Fruit fly (Drosophila melanogaster) whole organism, embryonic: ENCODE results near the gene CG42554.

Experiments used
- Ada2b ChIP-seq: fragments of 200-800 bp; sonication (Bioruptor generic); IDR thresholded peaks from 2 replicates; pipeline ENCODE4 v1.3.6; 2022; ENCODE audit warnings: missing biosample characterization, missing genetic modification characterization
- Blimp-1 ChIP-seq: fragments of 200-800 bp; sonication (Bioruptor generic); optimal IDR thresholded peaks from 3 replicates; lab custom pipeline; 2018; ENCODE audit warnings: missing biosample characterization, missing genetic modification characterization, mild to moderate bottlenecking, moderate library complexity, missing genetic modification reagents
- CG10979 ChIP-seq: fragments of 200-800 bp; sonication (Bioruptor generic); optimal IDR thresholded peaks from 2 replicates; lab custom pipeline; 2018; ENCODE audit warnings: missing biosample characterization, mild to moderate bottlenecking, missing genetic modification characterization, moderate library complexity
- CG11085 ChIP-seq: fragments of 200-800 bp; sonication (Bioruptor generic); IDR thresholded peaks from 2 replicates; pipeline ENCODE4 v1.3.6; 2022; ENCODE audit warnings: missing biosample characterization, missing genetic modification characterization
- CG11560 ChIP-seq: fragments of 200-800 bp; sonication (Bioruptor generic); IDR thresholded peaks from 3 replicates; pipeline ENCODE4 v1.3.6; 2022; ENCODE audit warnings: missing biosample characterization, missing genetic modification characterization
- CG12219 ChIP-seq: fragments of 200-800 bp; sonication (Bioruptor generic); optimal IDR thresholded peaks from 3 replicates; lab custom pipeline; 2018; ENCODE audit warnings: missing biosample characterization, mild to moderate bottlenecking, missing genetic modification characterization
- CG12236 ChIP-seq: fragments of 200-800 bp; sonication (Bioruptor generic); optimal IDR thresholded peaks from 2 replicates; lab custom pipeline; 2016; ENCODE audit warnings: missing biosample characterization, missing genetic modification characterization
- CG12299 ChIP-seq: fragments of 200-800 bp; sonication (Bioruptor generic); optimal IDR thresholded peaks from 2 replicates; lab custom pipeline; 2018; ENCODE audit warnings: missing biosample characterization, mild to moderate bottlenecking, missing genetic modification characterization
- CG12942 ChIP-seq: fragments of 200-800 bp; sonication (Bioruptor generic); optimal IDR thresholded peaks from 3 replicates; lab custom pipeline; 2016; ENCODE audit warnings: missing biosample characterization, missing genetic modification characterization
- CG13775 ChIP-seq: fragments of 200-800 bp; sonication (Bioruptor generic); optimal IDR thresholded peaks from 3 replicates; lab custom pipeline; 2017; ENCODE audit warnings: missing biosample characterization, mild to moderate bottlenecking, missing genetic modification characterization
- CG14050 ChIP-seq: fragments of 200-800 bp; sonication (Bioruptor generic); IDR thresholded peaks from 3 replicates; pipeline ENCODE4 v1.3.6; 2022; ENCODE audit warnings: missing biosample characterization, missing genetic modification characterization
- CG15073 ChIP-seq: fragments of 200-800 bp; sonication (Bioruptor generic); optimal IDR thresholded peaks from 2 replicates; lab custom pipeline; 2016; ENCODE audit warnings: missing biosample characterization, missing genetic modification characterization
- CG1529 ChIP-seq: fragments of 200-800 bp; sonication (Bioruptor generic); optimal IDR thresholded peaks from 3 replicates; lab custom pipeline; 2018; ENCODE audit warnings: missing biosample characterization, missing genetic modification characterization
- CG17186 ChIP-seq: fragments of 200-800 bp; sonication (Bioruptor generic); optimal IDR thresholded peaks from 3 replicates; lab custom pipeline; 2017; ENCODE audit warnings: missing biosample characterization, missing genetic modification reagents, missing genetic modification characterization
- CG18476 ChIP-seq: fragments of 200-800 bp; sonication (Bioruptor generic); optimal IDR thresholded peaks from 2 replicates; lab custom pipeline; 2016; ENCODE audit warnings: missing biosample characterization, mild to moderate bottlenecking, missing genetic modification characterization
- CG2120 ChIP-seq: fragments of 200-800 bp; sonication (Bioruptor generic); optimal IDR thresholded peaks from 3 replicates; lab custom pipeline; 2016; ENCODE audit warnings: missing biosample characterization, missing genetic modification characterization
- CG2678 ChIP-seq: fragments of 200-800 bp; sonication (Bioruptor generic); optimal IDR thresholded peaks from 3 replicates; lab custom pipeline; 2019; ENCODE audit warnings: missing biosample characterization, mild to moderate bottlenecking, missing genetic modification characterization, moderate library complexity
- CG30431 ChIP-seq: fragments of 200-800 bp; sonication (Bioruptor generic); optimal IDR thresholded peaks from 2 replicates; lab custom pipeline; 2017; ENCODE audit warnings: missing biosample characterization, missing genetic modification characterization
- CG3281 ChIP-seq: fragments of 200-800 bp; sonication (Bioruptor generic); optimal IDR thresholded peaks from 3 replicates; lab custom pipeline; 2017; ENCODE audit warnings: missing biosample characterization, mild to moderate bottlenecking, missing genetic modification characterization
- CG5953 ChIP-seq: fragments of 200-800 bp; sonication (Bioruptor generic); IDR thresholded peaks from 2 replicates; pipeline ENCODE4 v1.3.6; 2022; ENCODE audit warnings: missing biosample characterization, missing genetic modification characterization
- CG7271 ChIP-seq: fragments of 200-800 bp; sonication (Bioruptor generic); optimal IDR thresholded peaks from 2 replicates; lab custom pipeline; 2018; ENCODE audit warnings: missing biosample characterization, mild to moderate bottlenecking, missing genetic modification characterization, moderate library complexity
- Dp ChIP-seq: fragments of 200-800 bp; sonication (Bioruptor generic); optimal IDR thresholded peaks from 2 replicates; lab custom pipeline; 2018; ENCODE audit warnings: missing biosample characterization, mild to moderate bottlenecking, missing genetic modification characterization, moderate library complexity
- E2f1 ChIP-seq: fragments of 200-800 bp; sonication (Bioruptor generic); IDR thresholded peaks from 2 replicates; pipeline ENCODE4 v1.3.6; 2022; ENCODE audit warnings: missing biosample characterization, missing genetic modification characterization
- Ets97D ChIP-seq: fragments of 200-800 bp; sonication (Bioruptor generic); optimal IDR thresholded peaks from 3 replicates; lab custom pipeline; 2016; ENCODE audit warnings: missing biosample characterization, missing genetic modification characterization
- Fer1 ChIP-seq: fragments of 200-800 bp; sonication (Bioruptor generic); optimal IDR thresholded peaks from 2 replicates; lab custom pipeline; 2017; ENCODE audit warnings: missing biosample characterization, mild to moderate bottlenecking, missing genetic modification characterization
- NC2α ChIP-seq: fragments of 200-800 bp; sonication (Bioruptor generic); optimal IDR thresholded peaks from 2 replicates; lab custom pipeline; 2016; ENCODE audit warnings: missing biosample characterization, missing genetic modification characterization
- Nf-YC ChIP-seq: fragments of 200-800 bp; optimal IDR thresholded peaks from 3 replicates; lab custom pipeline; 2019; ENCODE audit warnings: missing biosample characterization, mild to moderate bottlenecking, missing genetic modification characterization, moderate library complexity
- Sry-δ ChIP-seq: fragments of 200-800 bp; sonication (Bioruptor generic); optimal IDR thresholded peaks from 2 replicates; lab custom pipeline; 2016; ENCODE audit warnings: missing biosample characterization, missing genetic modification characterization
- bbx ChIP-seq: fragments of 200-800 bp; sonication (Bioruptor generic); IDR thresholded peaks from 2 replicates; pipeline ENCODE4 v1.3.6; 2022; ENCODE audit warnings: missing biosample characterization, missing genetic modification characterization; ENCODE audit not compliant: partially characterized antibody
- cas ChIP-seq: fragments of 200-800 bp; sonication (Bioruptor generic); IDR thresholded peaks from 2 replicates; pipeline ENCODE4 v1.3.6; 2022; ENCODE audit warnings: missing biosample characterization, missing genetic modification characterization
- chn ChIP-seq: fragments of 200-800 bp; sonication (Bioruptor generic); optimal IDR thresholded peaks from 2 replicates; lab custom pipeline; 2016; ENCODE audit warnings: missing biosample characterization, missing genetic modification characterization
- dati ChIP-seq: fragments of 200-800 bp; sonication (Bioruptor generic); IDR thresholded peaks from 2 replicates; pipeline ENCODE4 v1.3.6; 2022; ENCODE audit warnings: missing biosample characterization, missing genetic modification characterization
- dm ChIP-seq: fragments of 200-800 bp; sonication (Bioruptor generic); optimal IDR thresholded peaks from 3 replicates; lab custom pipeline; 2016; ENCODE audit warnings: missing biosample characterization, missing genetic modification characterization
- eve ChIP-seq, 2 experiments: fragments of >200 bp; optimal IDR thresholded peaks; 2 replicates each; lab custom pipeline; 2017; ENCODE audit warnings: missing biosample characterization in 2 of 2, missing genetic modification characterization in 2 of 2
- fd64A ChIP-seq: fragments of 200-800 bp; sonication (Bioruptor generic); optimal IDR thresholded peaks from 3 replicates; lab custom pipeline; 2018; ENCODE audit warnings: missing biosample characterization, mild to moderate bottlenecking, missing genetic modification characterization
- fd96Cb ChIP-seq: fragments of 200-800 bp; sonication (Bioruptor generic); optimal IDR thresholded peaks from 2 replicates; lab custom pipeline; 2018; ENCODE audit warnings: missing biosample characterization, mild to moderate bottlenecking, missing genetic modification characterization, moderate library complexity
- gsb ChIP-seq: fragments of 200-800 bp; sonication (Bioruptor generic); IDR thresholded peaks from 2 replicates; pipeline ENCODE4 v1.3.6; 2022; ENCODE audit warnings: missing biosample characterization, missing genetic modification characterization
- insv ChIP-seq, 2 experiments: fragments of 200-800 bp; sonication (Bioruptor generic); optimal IDR thresholded peaks; 3 replicates each; lab custom pipeline; 2016 to 2018; ENCODE audit warnings: missing biosample characterization in 2 of 2, missing genetic modification characterization in 2 of 2
- mirr ChIP-seq: fragments of 200-800 bp; sonication (Bioruptor generic); optimal IDR thresholded peaks from 3 replicates; lab custom pipeline; 2018; ENCODE audit warnings: missing biosample characterization, mild to moderate bottlenecking, missing genetic modification characterization
- nmo ChIP-seq: fragments of 200-800 bp; sonication (Bioruptor generic); optimal IDR thresholded peaks from 2 replicates; lab custom pipeline; 2018; ENCODE audit warnings: missing biosample characterization, mild to moderate bottlenecking, missing genetic modification characterization, moderate library complexity
- onecut ChIP-seq: fragments of 200-800 bp; sonication (Bioruptor generic); IDR thresholded peaks from 2 replicates; pipeline ENCODE4 v1.3.6; 2022; ENCODE audit warnings: missing biosample characterization, missing genetic modification characterization
- org-1 ChIP-seq: fragments of 200-800 bp; sonication (Bioruptor generic); optimal IDR thresholded peaks from 2 replicates; lab custom pipeline; 2017; ENCODE audit warnings: missing biosample characterization, missing genetic modification characterization
- pho ChIP-seq: fragments of 200-800 bp; sonication (Bioruptor generic); optimal IDR thresholded peaks from 2 replicates; lab custom pipeline; 2016; ENCODE audit warnings: missing biosample characterization, missing genetic modification characterization
- slp2 ChIP-seq: fragments of 200-800 bp; sonication (Bioruptor generic); optimal IDR thresholded peaks from 2 replicates; lab custom pipeline; 2016; ENCODE audit warnings: missing biosample characterization, missing genetic modification characterization
- sna ChIP-seq: fragments of 200-800 bp; sonication (Bioruptor generic); IDR thresholded peaks from 2 replicates; pipeline ENCODE4 v1.3.6; 2022; ENCODE audit warnings: missing biosample characterization, missing genetic modification characterization; ENCODE audit not compliant: partially characterized antibody
- sqz ChIP-seq: fragments of 200-800 bp; sonication (Bioruptor generic); optimal IDR thresholded peaks from 3 replicates; lab custom pipeline; 2018; ENCODE audit warnings: missing biosample characterization, mild to moderate bottlenecking, missing genetic modification characterization
- stwl ChIP-seq: fragments of 200-800 bp; sonication (Bioruptor generic); optimal IDR thresholded peaks from 3 replicates; lab custom pipeline; 2018; ENCODE audit warnings: missing biosample characterization, mild to moderate bottlenecking, missing genetic modification characterization, moderate library complexity
- tap ChIP-seq: fragments of 200-800 bp; optimal IDR thresholded peaks from 3 replicates; lab custom pipeline; 2019; ENCODE audit warnings: missing biosample characterization, mild to moderate bottlenecking, missing genetic modification characterization, moderate library complexity
- twi ChIP-seq: fragments of 200-800 bp; optimal IDR thresholded peaks from 2 replicates; lab custom pipeline; 2019; ENCODE audit warnings: missing biosample characterization, mild to moderate bottlenecking, missing genetic modification characterization, moderate library complexity
- usp ChIP-seq: fragments of >200 bp; optimal IDR thresholded peaks from 2 replicates; lab custom pipeline; 2017; ENCODE audit warnings: missing biosample characterization, missing genetic modification characterization
- vfl ChIP-seq: fragments of 200-800 bp; sonication (Bioruptor generic); optimal IDR thresholded peaks from 2 replicates; lab custom pipeline; 2016; ENCODE audit warnings: missing biosample characterization, missing genetic modification characterization
- vvl ChIP-seq: fragments of 200-800 bp; sonication (Bioruptor generic); IDR thresholded peaks from 2 replicates; pipeline ENCODE4 v1.3.6; 2022; ENCODE audit warnings: missing biosample characterization, missing genetic modification characterization
- yki ChIP-seq: fragments of >200 bp; optimal IDR thresholded peaks from 3 replicates; lab custom pipeline; 2018

The CG42554 gene

DNA sequence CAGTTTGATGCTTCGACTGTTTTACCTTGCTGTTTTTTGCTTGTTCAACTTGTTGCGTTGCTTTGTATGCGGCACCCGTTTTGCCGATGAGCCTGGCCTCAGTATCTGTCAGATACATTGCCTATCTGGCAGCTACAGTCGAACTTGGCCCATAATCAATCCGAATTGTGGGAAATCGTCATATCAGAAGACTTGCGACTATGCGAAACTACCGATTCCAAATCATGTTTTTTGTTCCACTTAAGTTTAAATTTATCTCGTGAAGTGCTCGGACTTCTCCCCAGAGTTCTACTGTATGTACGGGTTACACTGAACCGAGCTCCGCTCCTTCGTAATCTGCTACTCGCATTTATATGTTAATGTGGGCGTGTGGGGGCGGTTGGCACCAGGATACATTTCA is 48.8 kb downstream of the CG42554 start (continued):
- no peak for TF ChIP-seq yki (lab: Kevin White, UChicago)
- TF ChIP-seq CG2678 (tag; lab: Kevin White, UChicago), result peak; percentile 27
- TF ChIP-seq CG3281 (GFP tag; lab: Kevin White, UChicago), result peak; percentile 15
- no peak for TF ChIP-seq fd64A (GFP tag; lab: Kevin White, UChicago)
- no peak for TF ChIP-seq Sry-δ (GFP tag; lab: Kevin White, UChicago)
- no peak for TF ChIP-seq Blimp-1 (GFP tag; lab: Kevin White, UChicago)
- no peak for TF ChIP-seq E2f1 (GFP tag; lab: Robert Waterston, UW)
- no peak for TF ChIP-seq CG12299 (tag; lab: Kevin White, UChicago)
- no peak for TF ChIP-seq CG11560 (tag; lab: Robert Waterston, UW)
- TF ChIP-seq gsb (GFP tag; lab: Robert Waterston, UW), result no peak
- TF ChIP-seq sna (GFP tag; lab: Robert Waterston, UW), result no peak
- TF ChIP-seq bbx (GFP tag; lab: Robert Waterston, UW), result no peak
- no peak for TF ChIP-seq CG12219 (GFP tag; lab: Kevin White, UChicago)
- TF ChIP-seq Fer1, result no peak
- TF ChIP-seq eve (GFP tag; optimal IDR thresholded peaks at IDR 0.05; lab: Kevin White, UChicago), result no peak
- peak; percentile 30; the same call in 1 of the 2 replicates for TF ChIP-seq vvl (GFP tag; lab: Robert Waterston, UW)
- TF ChIP-seq dati (GFP tag; lab: Robert Waterston, UW), result no peak
- no peak for TF ChIP-seq CG7271 (tag; lab: Kevin White, UChicago)
- TF ChIP-seq nmo (GFP tag; lab: Kevin White, UChicago), result no peak
- TF ChIP-seq Dp (GFP tag; lab: Kevin White, UChicago), result no peak
- TF ChIP-seq CG13775 (GFP tag; lab: Kevin White, UChicago), result no peak
- no peak for TF ChIP-seq stwl
- TF ChIP-seq CG12942, result no peak
- TF ChIP-seq onecut, result no peak
- TF ChIP-seq cas, result no peak
- TF ChIP-seq CG5953 (GFP tag; lab: Robert Waterston, UW), result no peak
- no peak for TF ChIP-seq fd96Cb (tag; lab: Kevin White, UChicago)
- TF ChIP-seq Ada2b (GFP tag; lab: Robert Waterston, UW), result no peak
- TF ChIP-seq tap (tag; lab: Kevin White, UChicago), result no peak
- no peak for TF ChIP-seq CG18476 (GFP tag; lab: Kevin White, UChicago)
- no peak for TF ChIP-seq insv (GFP tag; optimal IDR thresholded peaks at IDR 0.05; lab: Kevin White, UChicago)
- no peak for TF ChIP-seq CG12236 (GFP tag; lab: Kevin White, UChicago)
- no peak for TF ChIP-seq Ets97D
- no peak for TF ChIP-seq mirr (GFP tag; lab: Kevin White, UChicago)
- TF ChIP-seq org-1 (GFP tag; lab: Kevin White, UChicago), result no peak
- no peak for TF ChIP-seq chn (GFP tag; lab: Kevin White, UChicago)
- TF ChIP-seq CG10979 (tag; lab: Kevin White, UChicago), result no peak
- TF ChIP-seq CG11085 (GFP tag; lab: Robert Waterston, UW), result no peak
- no peak for TF ChIP-seq pho (GFP tag; lab: Kevin White, UChicago)
- no peak for TF ChIP-seq NC2α (GFP tag; lab: Kevin White, UChicago)
- TF ChIP-seq CG30431 (GFP tag; lab: Kevin White, UChicago), result no peak
- peak; percentile 5 for TF ChIP-seq CG2120 (GFP tag; lab: Kevin White, UChicago)
- no peak for TF ChIP-seq usp (GFP tag; lab: Kevin White, UChicago)
- TF ChIP-seq CG14050 (GFP tag; lab: Robert Waterston, UW), result no peak
- no peak for TF ChIP-seq dm
- TF ChIP-seq CG15073 (GFP tag; lab: Kevin White, UChicago), result no peak
- TF ChIP-seq CG1529 (GFP tag; lab: Kevin White, UChicago), result no peak
- TF ChIP-seq sqz (GFP tag; lab: Kevin White, UChicago), result no peak
- TF ChIP-seq slp2 (GFP tag; lab: Kevin White, UChicago), result no peak
- TF ChIP-seq vfl (GFP tag; lab: Kevin White, UChicago), result no peak
- no peak for TF ChIP-seq CG17186 (GFP tag; lab: Kevin White, UChicago)
- no peak for TF ChIP-seq Nf-YC (tag; lab: Kevin White, UChicago)
- no peak for TF ChIP-seq twi
